Worm (Caenorhabditis elegans) whole organism, L2 larva: Measurements from ENCODE around the gene Y46G5A.28.

ENCODE experiments used
- C34F6.9 ChIP-seq: fragments of 150-350 bp; optimal IDR thresholded peaks from 2 replicates; lab custom pipeline; 2014; ENCODE audit warnings: missing biosample characterization, missing genetic modification characterization
- F13H6.1 ChIP-seq: sonication (generic microtip); optimal IDR thresholded peaks from 2 replicates; lab custom pipeline; 2016; ENCODE audit warnings: missing genetic modification characterization, missing compliant biosample characterization
- R02D3.7 ChIP-seq: fragments of 150-350 bp; optimal IDR thresholded peaks from 2 replicates; lab custom pipeline; 2014; ENCODE audit warnings: missing biosample characterization, missing genetic modification characterization
- ZK546.5 ChIP-seq: sonication (generic microtip); optimal IDR thresholded peaks from 2 replicates; lab custom pipeline; 2017; ENCODE audit warnings: missing biosample characterization, missing genetic modification characterization
- aly-2 ChIP-seq: fragments of 150-350 bp; optimal IDR thresholded peaks from 2 replicates; lab custom pipeline; 2014; ENCODE audit warnings: missing biosample characterization, missing genetic modification characterization
- blmp-1 ChIP-seq: sonication (generic microtip); optimal IDR thresholded peaks from 2 replicates; lab custom pipeline; 2017; ENCODE audit warnings: missing genetic modification characterization, mild to moderate bottlenecking, missing compliant biosample characterization, antibody characterized with exemption, moderate library complexity; ENCODE audit not compliant: insufficient read depth
- ceh-16 ChIP-seq: fragments of 150-350 bp; optimal IDR thresholded peaks from 2 replicates; lab custom pipeline; 2014; ENCODE audit warnings: missing biosample characterization, missing genetic modification characterization
- ceh-82 ChIP-seq: fragments of 150-350 bp; optimal IDR thresholded peaks from 2 replicates; lab custom pipeline; 2014; ENCODE audit warnings: missing biosample characterization, missing genetic modification characterization
- crh-2 ChIP-seq: sonication (generic microtip); optimal IDR thresholded peaks from 2 replicates; lab custom pipeline; 2017; ENCODE audit warnings: missing biosample characterization, missing genetic modification characterization
- dmd-4 ChIP-seq: sonication (generic microtip); optimal IDR thresholded peaks from 2 replicates; lab custom pipeline; 2017; ENCODE audit warnings: missing biosample characterization, missing genetic modification characterization
- egl-27 ChIP-seq: sonication (generic microtip); optimal IDR thresholded peaks from 3 replicates; lab custom pipeline; 2017; ENCODE audit warnings: missing biosample characterization, missing genetic modification reagents, missing genetic modification characterization
- elt-1 ChIP-seq: fragments of 150-350 bp; optimal IDR thresholded peaks from 2 replicates; lab custom pipeline; 2014; ENCODE audit warnings: missing biosample characterization, missing genetic modification characterization
- elt-3 ChIP-seq: sonication (generic microtip); optimal IDR thresholded peaks from 2 replicates; lab custom pipeline; 2017; ENCODE audit warnings: missing biosample characterization, missing genetic modification characterization
- fos-1 ChIP-seq: fragments of 150-350 bp; optimal IDR thresholded peaks from 2 replicates; lab custom pipeline; 2014; ENCODE audit warnings: missing biosample characterization, missing genetic modification characterization
- gmeb-1 ChIP-seq: fragments of 150-350 bp; optimal IDR thresholded peaks from 2 replicates; lab custom pipeline; 2014; ENCODE audit warnings: missing biosample characterization, missing genetic modification characterization
- lin-11 ChIP-seq: fragments of 150-350 bp; sonication (generic microtip); optimal IDR thresholded peaks from 2 replicates; lab custom pipeline; 2014; ENCODE audit warnings: missing biosample characterization, missing genetic modification characterization, inconsistent platforms, mixed read lengths
- lin-39 ChIP-seq: fragments of 150-350 bp; optimal IDR thresholded peaks from 2 replicates; lab custom pipeline; 2014; ENCODE audit warnings: missing biosample characterization, missing genetic modification reagents, missing genetic modification characterization
- lsy-2 ChIP-seq, 2 experiments: fragments of 150-350 bp in 1 of 2; sonication (generic microtip) in 1 of 2; optimal IDR thresholded peaks; 2 replicates each; lab custom pipeline; 2014 to 2017; ENCODE audit warnings: missing biosample characterization in 2 of 2, missing genetic modification characterization in 2 of 2
- mbf-1 ChIP-seq: sonication (generic microtip); optimal IDR thresholded peaks from 2 replicates; lab custom pipeline; 2017; ENCODE audit warnings: missing biosample characterization, missing genetic modification characterization
- mdl-1 ChIP-seq, 2 experiments: fragments of 150-350 bp in 1 of 2; sonication (generic microtip) in 1 of 2; optimal IDR thresholded peaks; 2 replicates each; lab custom pipeline; 2017; ENCODE audit warnings: missing biosample characterization in 2 of 2, missing genetic modification characterization in 2 of 2
- nhr-10 ChIP-seq: sonication (generic microtip); optimal IDR thresholded peaks from 2 replicates; lab custom pipeline; 2017; ENCODE audit warnings: missing biosample characterization, missing genetic modification characterization
- nhr-11 ChIP-seq: fragments of 150-350 bp; optimal IDR thresholded peaks from 2 replicates; lab custom pipeline; 2014; ENCODE audit warnings: missing biosample characterization, missing genetic modification characterization
- nhr-12 ChIP-seq: fragments of 150-350 bp; optimal IDR thresholded peaks from 2 replicates; lab custom pipeline; 2014; ENCODE audit warnings: missing biosample characterization, missing genetic modification characterization
- nhr-129 ChIP-seq: fragments of 150-350 bp; optimal IDR thresholded peaks from 2 replicates; lab custom pipeline; 2014; ENCODE audit warnings: missing biosample characterization, missing genetic modification characterization
- nhr-21 ChIP-seq: fragments of 150-350 bp; optimal IDR thresholded peaks from 2 replicates; lab custom pipeline; 2014; ENCODE audit warnings: missing biosample characterization, missing genetic modification characterization
- nhr-23 ChIP-seq: fragments of 150-350 bp; optimal IDR thresholded peaks from 2 replicates; lab custom pipeline; 2014; ENCODE audit warnings: missing biosample characterization, missing genetic modification reagents, missing genetic modification characterization
- nhr-25 ChIP-seq: fragments of 150-350 bp; sonication (generic microtip); optimal IDR thresholded peaks from 3 replicates; lab custom pipeline; 2014; ENCODE audit warnings: missing biosample characterization, missing genetic modification characterization
- nhr-6 ChIP-seq: fragments of 150-350 bp; optimal IDR thresholded peaks from 2 replicates; lab custom pipeline; 2014; ENCODE audit warnings: missing biosample characterization, missing genetic modification characterization
- nhr-77 ChIP-seq: fragments of 150-350 bp; optimal IDR thresholded peaks from 2 replicates; lab custom pipeline; 2014; ENCODE audit warnings: missing biosample characterization, missing genetic modification characterization
- peb-1 ChIP-seq: fragments of 150-350 bp; optimal IDR thresholded peaks from 2 replicates; lab custom pipeline; 2014; ENCODE audit warnings: missing biosample characterization, missing genetic modification characterization
- sem-4 ChIP-seq: fragments of 150-350 bp; optimal IDR thresholded peaks from 2 replicates; lab custom pipeline; 2014; ENCODE audit warnings: missing biosample characterization, missing genetic modification reagents, missing genetic modification characterization
- skn-1 ChIP-seq: sonication (generic microtip); optimal IDR thresholded peaks from 2 replicates; lab custom pipeline; 2017; ENCODE audit warnings: missing biosample characterization, missing genetic modification characterization
- sma-3 ChIP-seq: sonication (generic microtip); optimal IDR thresholded peaks from 2 replicates; lab custom pipeline; 2016; ENCODE audit warnings: missing genetic modification reagents, missing genetic modification characterization, missing compliant biosample characterization
- sma-9 ChIP-seq, 2 experiments: fragments of 150-350 bp in 1 of 2; sonication (generic microtip) in 1 of 2; optimal IDR thresholded peaks; 2 replicates each; lab custom pipeline; 2014 to 2016; ENCODE audit warnings: missing genetic modification characterization in 2 of 2, mild to moderate bottlenecking in 1 of 2, missing biosample characterization in 1 of 2, missing compliant biosample characterization in 1 of 2, missing genetic modification reagents in 1 of 2, moderate library complexity in 1 of 2
- snpc-4 ChIP-seq: fragments of 150-350 bp; optimal IDR thresholded peaks from 2 replicates; lab custom pipeline; 2014; ENCODE audit warnings: missing biosample characterization, missing genetic modification characterization
- unc-39 ChIP-seq: fragments of 150-350 bp; optimal IDR thresholded peaks from 2 replicates; lab custom pipeline; 2014; ENCODE audit warnings: missing biosample characterization, missing genetic modification characterization
- unc-55 ChIP-seq: fragments of 150-350 bp; sonication (generic microtip); optimal IDR thresholded peaks from 3 replicates; lab custom pipeline; 2014; ENCODE audit warnings: missing biosample characterization, missing genetic modification reagents, missing genetic modification characterization
- unc-62 ChIP-seq: fragments of 150-350 bp; optimal IDR thresholded peaks from 2 replicates; lab custom pipeline; 2014; ENCODE audit warnings: missing biosample characterization, missing genetic modification reagents, missing genetic modification characterization
- zag-1 ChIP-seq: fragments of 150-350 bp; optimal IDR thresholded peaks from 2 replicates; lab custom pipeline; 2014; ENCODE audit warnings: missing biosample characterization, missing genetic modification characterization
- ztf-1 ChIP-seq: fragments of 200-800 bp; sonication (Bioruptor generic); conservative IDR thresholded peaks from 2 replicates; pipeline ENCODE4 v1.3.6; 2022; ENCODE audit warnings: missing genetic modification characterization, missing compliant biosample characterization
- ztf-11 ChIP-seq: sonication (generic microtip); optimal IDR thresholded peaks from 2 replicates; lab custom pipeline; 2017; ENCODE audit warnings: missing biosample characterization, missing genetic modification characterization
- ztf-4 ChIP-seq: fragments of 150-350 bp; optimal IDR thresholded peaks from 2 replicates; lab custom pipeline; 2014; ENCODE audit warnings: missing biosample characterization, missing genetic modification characterization

Y46G5A.28 gene

DNA sequence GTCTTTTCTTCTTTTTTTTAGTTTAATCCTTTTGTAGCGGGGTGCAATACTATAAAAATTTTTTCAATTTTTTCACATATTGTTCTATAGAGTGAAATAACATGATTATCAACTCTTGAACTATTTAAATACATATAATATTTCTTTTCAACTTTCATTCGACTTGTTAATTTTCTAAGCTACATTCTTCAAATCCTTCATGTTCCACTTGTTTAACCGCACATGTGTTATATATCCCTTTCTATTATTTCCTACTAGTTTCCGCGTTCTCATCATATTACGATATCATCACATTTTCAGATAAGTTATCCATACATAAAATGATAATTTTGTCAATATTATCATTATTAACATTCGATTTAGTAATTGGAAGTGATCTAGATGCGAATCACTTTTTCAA, 5.7 kb downstream of the Y46G5A.28 start, which contains the start of gene Y46G5A.29:
Gene Y46G5A.29 (plus strand): TSS at position 301 of the 400 bp plus-strand sequence.
- no peak for TF ChIP-seq ceh-82 (tag; lab: Kevin White, UChicago)
- TF ChIP-seq nhr-21 (tag; lab: Kevin White, UChicago) = no peak
- TF ChIP-seq aly-2 (tag; lab: Kevin White, UChicago) = no peak

DNA sequence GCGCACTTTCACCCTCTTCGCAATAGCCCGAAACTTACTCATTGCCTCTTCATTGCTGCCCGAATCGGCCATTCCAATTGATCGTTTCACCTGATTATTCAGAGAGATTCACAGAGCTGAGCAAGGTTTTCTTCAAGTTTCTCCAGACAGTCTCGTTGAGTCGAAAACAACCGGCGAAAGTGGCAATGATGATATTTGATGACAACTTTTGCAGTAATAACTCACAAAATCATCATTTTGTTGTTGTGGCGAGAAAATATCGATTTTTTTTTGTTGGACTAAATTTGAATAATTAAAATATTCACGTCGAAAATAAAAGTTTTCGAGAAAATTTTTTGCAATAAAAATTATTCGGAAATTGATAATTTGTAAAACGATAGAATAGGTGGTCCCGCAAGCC, 15.4 kb downstream of the Y46G5A.28 start, which contains the start of gene snf-5:
Gene snf-5 (minus strand): TSS at position 182 of the 400 bp plus-strand sequence.
- no peak for TF ChIP-seq lin-39 (tag; lab: Kevin White, UChicago)
- no peak for TF ChIP-seq aly-2 (tag; lab: Kevin White, UChicago)
- TF ChIP-seq blmp-1 (tag; lab: Kevin White, UChicago) = no peak
- TF ChIP-seq nhr-77 (tag; lab: Kevin White, UChicago) = no peak
- TF ChIP-seq nhr-11 (tag; lab: Kevin White, UChicago) = no peak
- no peak for TF ChIP-seq gmeb-1
- no peak for TF ChIP-seq nhr-25 (tag; lab: Kevin White, UChicago)

ce11 chrII:12866079-12866478, 15.8 kb downstream of the Y46G5A.28 start:
- TF ChIP-seq blmp-1 (tag; lab: Kevin White, UChicago) (no peak), mbf-1 (tag; lab: Kevin White, UChicago) (no peak), R02D3.7 (tag; lab: Kevin White, UChicago) (no peak), skn-1 (tag; lab: Kevin White, UChicago) (no peak)

- TF ChIP-seq ZK546.5 (tag; lab: Kevin White, UChicago) (no peak), unc-39 (tag; lab: Kevin White, UChicago) (no peak), nhr-129 (no peak)
Measured at ce11 chrII:12878071-12878668, 27.9 kb downstream of the Y46G5A.28 start, which contains the start of gene gsy-1. TSS of gene gsy-1 (minus strand) at chrII:12878121.

- TF ChIP-seq nhr-21 (tag; lab: Kevin White, UChicago) (no peak), peb-1 (tag; lab: Kevin White, UChicago) (no peak), nhr-12 (tag; lab: Kevin White, UChicago) (no peak), lin-11 (tag; lab: Kevin White, UChicago) (no peak), elt-3 (tag; lab: Kevin White, UChicago) (no peak), skn-1 (tag; lab: Kevin White, UChicago) (no peak), nhr-77 (tag; lab: Kevin White, UChicago) (no peak), nhr-23 (tag; lab: Kevin White, UChicago) (no peak), blmp-1 (tag; lab: Kevin White, UChicago) (no peak), unc-55 (GFP tag; lab: Kevin White, UChicago) (peak; percentile 18), R02D3.7 (tag; lab: Kevin White, UChicago) (no peak), zag-1 (no peak), ztf-11 (tag; lab: Kevin White, UChicago) (no peak), lin-39 (tag; lab: Kevin White, UChicago) (no peak), nhr-25 (tag; lab: Kevin White, UChicago) (no peak), nhr-6 (tag; lab: Kevin White, UChicago) (no peak), ceh-16 (tag; lab: Kevin White, UChicago) (no peak), F13H6.1 (peak; percentile 84), mdl-1 (tag; optimal IDR thresholded peaks at IDR 0.05; lab: Kevin White, UChicago) (peak; percentile 10 to 81), dmd-4 (tag; lab: Kevin White, UChicago) (no peak), ZK546.5 (tag; lab: Kevin White, UChicago) (no peak), egl-27 (tag; lab: Kevin White, UChicago) (peak; percentile 24), snpc-4 (tag; lab: Kevin White, UChicago) (no peak), nhr-129 (peak; percentile 74), C34F6.9 (tag; lab: Kevin White, UChicago) (peak; percentile 43), ceh-82 (tag; lab: Kevin White, UChicago) (no peak), unc-62 (GFP tag; lab: Kevin White, UChicago) (no peak), sem-4 (tag; lab: Kevin White, UChicago) (no peak), elt-1 (tag; lab: Kevin White, UChicago) (no peak), ztf-1 (GFP tag; lab: Robert Waterston, UW) (no peak), fos-1 (peak; percentile 79), crh-2 (tag; lab: Kevin White, UChicago) (peak; percentile 66), unc-39 (tag; lab: Kevin White, UChicago) (no peak), ztf-4 (tag; lab: Kevin White, UChicago) (no peak), sma-9 (GFP tag; optimal IDR thresholded peaks at IDR 0.05; lab: Kevin White, UChicago) (peak; percentile 66), sma-9 (tag; optimal IDR thresholded peaks at IDR 0.05; lab: Kevin White, UChicago) (no peak), nhr-11 (tag; lab: Kevin White, UChicago) (no peak), gmeb-1 (peak; percentile 54), lsy-2 (tag; optimal IDR thresholded peaks at IDR 0.05; lab: Kevin White, UChicago) (peak in 1 of 2 experiments; percentile 50), sma-3 (GFP tag; lab: Kevin White, UChicago) (peak; percentile 26), nhr-10 (tag; lab: Kevin White, UChicago) (no peak)
Measured at ce11 chrII:12878697-12879096, 28.5 kb downstream of the Y46G5A.28 start.
